Fruit fly (Drosophila melanogaster) whole organism, embryonic: ENCODE measurements around the gene Nckx30C.

Experiments
- CG11504 ChIP-seq: fragments of 200-800 bp; sonication (Bioruptor generic); optimal IDR thresholded peaks from 3 replicates; lab custom pipeline; 2019; ENCODE audit warnings: missing biosample characterization, mild to moderate bottlenecking, missing genetic modification characterization, moderate library complexity
- CG12104 ChIP-seq: fragments of 200-800 bp; sonication (Bioruptor generic); optimal IDR thresholded peaks from 3 replicates; lab custom pipeline; 2016; ENCODE audit warnings: missing biosample characterization, missing genetic modification characterization
- CG13123 ChIP-seq: fragments of 200-800 bp; sonication (Bioruptor generic); optimal IDR thresholded peaks from 2 replicates; lab custom pipeline; 2016; ENCODE audit warnings: missing biosample characterization, missing genetic modification characterization
- CG13624 ChIP-seq: fragments of 200-800 bp; sonication (Bioruptor generic); optimal IDR thresholded peaks from 2 replicates; lab custom pipeline; 2016; ENCODE audit warnings: missing biosample characterization, missing genetic modification characterization
- Max ChIP-seq: fragments of 200-800 bp; sonication (Bioruptor generic); optimal IDR thresholded peaks from 2 replicates; lab custom pipeline; 2016; ENCODE audit warnings: missing biosample characterization, mild to moderate bottlenecking, missing genetic modification characterization
- Med ChIP-seq: fragments of 200-800 bp; sonication (Bioruptor generic); peaks from one replicate; lab custom pipeline; 2016; ENCODE audit warnings: missing biosample characterization, missing genetic modification characterization, mild to moderate bottlenecking, inconsistent platforms, moderate library complexity
- NC2β ChIP-seq: fragments of 200-800 bp; sonication (Bioruptor generic); optimal IDR thresholded peaks from 2 replicates; lab custom pipeline; 2016; ENCODE audit warnings: missing biosample characterization, missing genetic modification characterization
- ci ChIP-seq: fragments of 200-800 bp; sonication (Bioruptor generic); IDR thresholded peaks from 3 replicates; pipeline ENCODE4 v1.3.6; 2022; ENCODE audit warnings: missing biosample characterization, missing genetic modification characterization
- cwo ChIP-seq: fragments of 200-800 bp; sonication (Bioruptor generic); optimal IDR thresholded peaks from 3 replicates; lab custom pipeline; 2017; ENCODE audit warnings: missing biosample characterization, missing genetic modification characterization, mild to moderate bottlenecking, moderate library complexity, missing genetic modification reagents
- hb ChIP-seq: fragments of 200-800 bp; sonication (Bioruptor generic); IDR thresholded peaks from 3 replicates; pipeline ENCODE4 v1.3.6; 2022; ENCODE audit warnings: missing biosample characterization, missing genetic modification characterization; ENCODE audit not compliant: partially characterized antibody
- jigr1 ChIP-seq: fragments of 200-800 bp; sonication (Bioruptor generic); IDR thresholded peaks from 3 replicates; pipeline ENCODE4 v1.3.6; 2022; ENCODE audit warnings: missing biosample characterization, missing genetic modification characterization
- slp2 ChIP-seq: fragments of 200-800 bp; sonication (Bioruptor generic); optimal IDR thresholded peaks from 2 replicates; lab custom pipeline; 2016; ENCODE audit warnings: missing biosample characterization, missing genetic modification characterization
- trem ChIP-seq: fragments of 200-800 bp; optimal IDR thresholded peaks from 3 replicates; lab custom pipeline; 2019; ENCODE audit warnings: missing biosample characterization, mild to moderate bottlenecking, missing genetic modification characterization, moderate library complexity

The Nckx30C gene

dm6 chr2L:9662977-9663376, 83.3 kb downstream of the Nckx30C start (continued):
- TF ChIP-seq CG13123 (no peak), ci (GFP tag; lab: Robert Waterston, UW) (no peak), hb (no peak), Med (GFP tag; lab: Kevin White, UChicago) (peak; percentile 34), Max (GFP tag; lab: Kevin White, UChicago) (no peak), CG11504 (tag; lab: Kevin White, UChicago) (peak; percentile 16), NC2β (no peak), trem (tag; lab: Kevin White, UChicago) (no peak), CG13624 (GFP tag; lab: Kevin White, UChicago) (no peak), slp2 (GFP tag; lab: Kevin White, UChicago) (no peak), jigr1 (no peak), cwo (GFP tag; lab: Kevin White, UChicago) (peak; percentile 8), CG12104 (GFP tag; lab: Kevin White, UChicago) (no peak)
